Fruit fly (Drosophila melanogaster) whole organism, embryonic: ENCODE measurements around the gene CG33641.

Experiments
- CG10147 ChIP-seq: fragments of 200-800 bp; sonication (Bioruptor generic); optimal IDR thresholded peaks from 2 replicates; lab custom pipeline; 2019; ENCODE audit warnings: missing biosample characterization, mild to moderate bottlenecking, missing genetic modification characterization, moderate library complexity
- CG11085 ChIP-seq: fragments of 200-800 bp; sonication (Bioruptor generic); IDR thresholded peaks from 2 replicates; pipeline ENCODE4 v1.3.6; 2022; ENCODE audit warnings: missing biosample characterization, missing genetic modification characterization
- CG11560 ChIP-seq: fragments of 200-800 bp; sonication (Bioruptor generic); IDR thresholded peaks from 3 replicates; pipeline ENCODE4 v1.3.6; 2022; ENCODE audit warnings: missing biosample characterization, missing genetic modification characterization
- CG12769 ChIP-seq: fragments of 200-800 bp; sonication (Bioruptor generic); optimal IDR thresholded peaks from 2 replicates; lab custom pipeline; 2019; ENCODE audit warnings: missing biosample characterization, mild to moderate bottlenecking, missing genetic modification characterization, moderate library complexity
- CG13424 ChIP-seq: fragments of 200-800 bp; sonication (Bioruptor generic); optimal IDR thresholded peaks from 2 replicates; lab custom pipeline; 2019; ENCODE audit warnings: missing biosample characterization, mild to moderate bottlenecking, missing genetic modification characterization, moderate library complexity
- CG13624 ChIP-seq: fragments of 200-800 bp; sonication (Bioruptor generic); optimal IDR thresholded peaks from 2 replicates; lab custom pipeline; 2016; ENCODE audit warnings: missing biosample characterization, missing genetic modification characterization
- CG15011 ChIP-seq: fragments of 200-800 bp; sonication (Bioruptor generic); optimal IDR thresholded peaks from 3 replicates; lab custom pipeline; 2018; ENCODE audit warnings: missing biosample characterization, mild to moderate bottlenecking, missing genetic modification characterization
- CG15696 ChIP-seq: fragments of 200-800 bp; sonication (Bioruptor generic); optimal IDR thresholded peaks from 2 replicates; lab custom pipeline; 2019; ENCODE audit warnings: missing biosample characterization, mild to moderate bottlenecking, missing genetic modification characterization, moderate library complexity
- CG1602 ChIP-seq: fragments of 200-800 bp; sonication (Bioruptor generic); optimal IDR thresholded peaks from 3 replicates; lab custom pipeline; 2016; ENCODE audit warnings: missing biosample characterization, missing genetic modification characterization
- CG17186 ChIP-seq: fragments of 200-800 bp; sonication (Bioruptor generic); optimal IDR thresholded peaks from 3 replicates; lab custom pipeline; 2017; ENCODE audit warnings: missing biosample characterization, missing genetic modification reagents, missing genetic modification characterization
- CG17385 ChIP-seq: fragments of 200-800 bp; sonication (Bioruptor generic); optimal IDR thresholded peaks from 3 replicates; lab custom pipeline; 2018; ENCODE audit warnings: missing biosample characterization, mild to moderate bottlenecking, missing genetic modification characterization
- CG2120 ChIP-seq: fragments of 200-800 bp; sonication (Bioruptor generic); optimal IDR thresholded peaks from 3 replicates; lab custom pipeline; 2016; ENCODE audit warnings: missing biosample characterization, missing genetic modification characterization
- CG2202 ChIP-seq: fragments of 200-800 bp; sonication (Bioruptor generic); optimal IDR thresholded peaks from 2 replicates; lab custom pipeline; 2018; ENCODE audit warnings: missing biosample characterization, mild to moderate bottlenecking, missing genetic modification characterization
- CG30020 ChIP-seq: fragments of 200-800 bp; optimal IDR thresholded peaks from 2 replicates; lab custom pipeline; 2019; ENCODE audit warnings: missing biosample characterization, mild to moderate bottlenecking, missing genetic modification characterization, moderate library complexity
- CG34224 ChIP-seq: fragments of 200-800 bp; sonication (Bioruptor generic); IDR thresholded peaks from 3 replicates; pipeline ENCODE4 v1.3.6; 2022; ENCODE audit warnings: missing biosample characterization, missing genetic modification characterization; ENCODE audit not compliant: partially characterized antibody
- CG3847 ChIP-seq: fragments of 200-800 bp; sonication (Bioruptor generic); IDR thresholded peaks from 2 replicates; pipeline ENCODE4 v1.3.6; 2022; ENCODE audit warnings: missing biosample characterization, missing genetic modification characterization
- CG42726 ChIP-seq: fragments of 200-800 bp; sonication (Bioruptor generic); IDR thresholded peaks from 2 replicates; pipeline ENCODE4 v1.3.6; 2022; ENCODE audit warnings: missing biosample characterization, missing genetic modification characterization; ENCODE audit not compliant: partially characterized antibody
- CG5245 ChIP-seq: fragments of 200-800 bp; sonication (Bioruptor generic); optimal IDR thresholded peaks from 3 replicates; lab custom pipeline; 2016; ENCODE audit warnings: missing biosample characterization, missing genetic modification characterization
- CG7786 ChIP-seq: fragments of 200-800 bp; sonication (Bioruptor generic); optimal IDR thresholded peaks from 2 replicates; lab custom pipeline; 2016; ENCODE audit warnings: missing biosample characterization, missing genetic modification characterization
- CG8765 ChIP-seq: fragments of 200-800 bp; sonication (Bioruptor generic); IDR thresholded peaks from 2 replicates; pipeline ENCODE4 v1.3.6; 2022; ENCODE audit warnings: missing biosample characterization, missing genetic modification characterization
- CG9727 ChIP-seq: fragments of 200-800 bp; sonication (Bioruptor generic); optimal IDR thresholded peaks from 3 replicates; lab custom pipeline; 2017; ENCODE audit warnings: missing biosample characterization, mild to moderate bottlenecking, missing genetic modification characterization
- Gug ChIP-seq: fragments of 200-800 bp; sonication (Bioruptor generic); IDR thresholded peaks from 4 replicates; pipeline ENCODE4 v1.3.6; 2022; ENCODE audit warnings: missing biosample characterization, missing genetic modification characterization
- H15 ChIP-seq: fragments of 200-800 bp; sonication (Bioruptor generic); IDR thresholded peaks from 3 replicates; pipeline ENCODE4 v1.3.6; 2022; ENCODE audit warnings: missing biosample characterization, missing genetic modification characterization
- H2.0 ChIP-seq: fragments of 200-800 bp; sonication (Bioruptor generic); IDR thresholded peaks from 2 replicates; pipeline ENCODE4 v1.3.6; 2022; ENCODE audit warnings: missing biosample characterization, missing genetic modification characterization
- HLH3B ChIP-seq: fragments of 200-800 bp; sonication (Bioruptor generic); IDR thresholded peaks from 2 replicates; pipeline ENCODE4 v1.3.6; 2022; ENCODE audit warnings: missing biosample characterization, missing genetic modification characterization
- Lhr ChIP-seq: fragments of 200-800 bp; sonication (Bioruptor generic); optimal IDR thresholded peaks from 3 replicates; lab custom pipeline; 2017; ENCODE audit warnings: mild to moderate bottlenecking, missing biosample characterization, missing genetic modification reagents, missing genetic modification characterization
- Oaz ChIP-seq: fragments of 200-800 bp; sonication (Bioruptor generic); IDR thresholded peaks from 2 replicates; pipeline ENCODE4 v1.3.6; 2022; ENCODE audit warnings: missing biosample characterization, missing genetic modification characterization
- Optix ChIP-seq: fragments of 200-800 bp; sonication (Bioruptor generic); IDR thresholded peaks from 3 replicates; pipeline ENCODE4 v1.3.6; 2022; ENCODE audit warnings: missing biosample characterization, missing genetic modification characterization
- PHDP ChIP-seq: fragments of 200-800 bp; sonication (Bioruptor generic); optimal IDR thresholded peaks from 3 replicates; lab custom pipeline; 2018; ENCODE audit warnings: missing biosample characterization, mild to moderate bottlenecking, missing genetic modification characterization, moderate library complexity
- Poxn ChIP-seq: fragments of 200-800 bp; sonication (Bioruptor generic); IDR thresholded peaks from 2 replicates; pipeline ENCODE4 v1.3.6; 2022; ENCODE audit warnings: missing biosample characterization, missing genetic modification characterization
- Scr ChIP-seq: fragments of 200-800 bp; sonication (Bioruptor generic); IDR thresholded peaks from 2 replicates; pipeline ENCODE4 v1.3.6; 2022; ENCODE audit warnings: missing biosample characterization, missing genetic modification characterization; ENCODE audit not compliant: partially characterized antibody
- Sin3A ChIP-seq: fragments of >200 bp; optimal IDR thresholded peaks from 2 replicates; lab custom pipeline; 2018
- Taf1 ChIP-seq: fragments of 200-800 bp; sonication (Bioruptor generic); IDR thresholded peaks from 2 replicates; pipeline ENCODE4 v1.3.6; 2022; ENCODE audit warnings: missing biosample characterization, missing genetic modification characterization
- YL-1 ChIP-seq: fragments of 200-800 bp; sonication (Bioruptor generic); optimal IDR thresholded peaks from 3 replicates; lab custom pipeline; 2017; ENCODE audit warnings: missing biosample characterization, mild to moderate bottlenecking, missing genetic modification characterization
- ato ChIP-seq: fragments of 200-800 bp; sonication (Bioruptor generic); IDR thresholded peaks from 2 replicates; pipeline ENCODE4 v1.3.6; 2022; ENCODE audit warnings: missing biosample characterization, missing genetic modification characterization; ENCODE audit not compliant: partially characterized antibody
- az2 ChIP-seq: fragments of 200-800 bp; sonication (Bioruptor generic); optimal IDR thresholded peaks from 3 replicates; lab custom pipeline; 2016; ENCODE audit warnings: missing biosample characterization, missing genetic modification characterization
- bigmax ChIP-seq: fragments of 200-800 bp; sonication (Bioruptor generic); optimal IDR thresholded peaks from 2 replicates; lab custom pipeline; 2018; ENCODE audit warnings: missing biosample characterization, mild to moderate bottlenecking, missing genetic modification characterization
- disco-r ChIP-seq: fragments of 200-800 bp; sonication (Bioruptor generic); optimal IDR thresholded peaks from 2 replicates; lab custom pipeline; 2016; ENCODE audit warnings: missing biosample characterization, missing genetic modification characterization
- ems ChIP-seq: fragments of 200-800 bp; sonication (Bioruptor generic); optimal IDR thresholded peaks from 3 replicates; lab custom pipeline; 2016; ENCODE audit warnings: missing biosample characterization, missing genetic modification characterization
- eve ChIP-seq, 2 experiments: fragments of >200 bp; optimal IDR thresholded peaks; 2 replicates each; lab custom pipeline; 2017; ENCODE audit warnings: missing biosample characterization in 2 of 2, missing genetic modification characterization in 2 of 2
- fu2 ChIP-seq: fragments of 200-800 bp; sonication (Bioruptor generic); optimal IDR thresholded peaks from 2 replicates; lab custom pipeline; 2016; ENCODE audit warnings: missing biosample characterization, missing genetic modification characterization
- inv ChIP-seq: fragments of 200-800 bp; sonication (Bioruptor generic); IDR thresholded peaks from 2 replicates; pipeline ENCODE4 v1.3.6; 2022; ENCODE audit warnings: missing biosample characterization, missing genetic modification characterization; ENCODE audit not compliant: partially characterized antibody
- ken ChIP-seq: fragments of 200-800 bp; sonication (Bioruptor generic); IDR thresholded peaks from 3 replicates; pipeline ENCODE4 v1.3.6; 2022; ENCODE audit warnings: missing biosample characterization, missing genetic modification characterization
- luna ChIP-seq: fragments of 200-800 bp; sonication (Bioruptor generic); optimal IDR thresholded peaks from 2 replicates; lab custom pipeline; 2016; ENCODE audit warnings: missing biosample characterization, missing genetic modification characterization
- peb ChIP-seq: fragments of 200-800 bp; sonication (Bioruptor generic); IDR thresholded peaks from 2 replicates; pipeline ENCODE4 v1.3.6; 2022; ENCODE audit warnings: missing biosample characterization, missing genetic modification characterization
- ro ChIP-seq: fragments of 200-800 bp; sonication (Bioruptor generic); IDR thresholded peaks from 2 replicates; pipeline ENCODE4 v1.3.6; 2022; ENCODE audit warnings: missing biosample characterization, missing genetic modification characterization
- tgo ChIP-seq: fragments of 200-800 bp; sonication (Bioruptor generic); IDR thresholded peaks from 3 replicates; pipeline ENCODE4 v1.3.6; 2022; ENCODE audit warnings: missing biosample characterization, missing genetic modification characterization
- usp ChIP-seq: fragments of >200 bp; optimal IDR thresholded peaks from 2 replicates; lab custom pipeline; 2017; ENCODE audit warnings: missing biosample characterization, missing genetic modification characterization
- wek ChIP-seq: fragments of 200-800 bp; sonication (Bioruptor generic); optimal IDR thresholded peaks from 3 replicates; lab custom pipeline; 2018; ENCODE audit warnings: missing biosample characterization, mild to moderate bottlenecking, missing genetic modification characterization, moderate library complexity
- z ChIP-seq: fragments of 200-800 bp; sonication (Bioruptor generic); IDR thresholded peaks from 3 replicates; pipeline ENCODE4 v1.3.6; 2022; ENCODE audit warnings: missing biosample characterization, missing genetic modification characterization

The CG33641 gene

DNA sequence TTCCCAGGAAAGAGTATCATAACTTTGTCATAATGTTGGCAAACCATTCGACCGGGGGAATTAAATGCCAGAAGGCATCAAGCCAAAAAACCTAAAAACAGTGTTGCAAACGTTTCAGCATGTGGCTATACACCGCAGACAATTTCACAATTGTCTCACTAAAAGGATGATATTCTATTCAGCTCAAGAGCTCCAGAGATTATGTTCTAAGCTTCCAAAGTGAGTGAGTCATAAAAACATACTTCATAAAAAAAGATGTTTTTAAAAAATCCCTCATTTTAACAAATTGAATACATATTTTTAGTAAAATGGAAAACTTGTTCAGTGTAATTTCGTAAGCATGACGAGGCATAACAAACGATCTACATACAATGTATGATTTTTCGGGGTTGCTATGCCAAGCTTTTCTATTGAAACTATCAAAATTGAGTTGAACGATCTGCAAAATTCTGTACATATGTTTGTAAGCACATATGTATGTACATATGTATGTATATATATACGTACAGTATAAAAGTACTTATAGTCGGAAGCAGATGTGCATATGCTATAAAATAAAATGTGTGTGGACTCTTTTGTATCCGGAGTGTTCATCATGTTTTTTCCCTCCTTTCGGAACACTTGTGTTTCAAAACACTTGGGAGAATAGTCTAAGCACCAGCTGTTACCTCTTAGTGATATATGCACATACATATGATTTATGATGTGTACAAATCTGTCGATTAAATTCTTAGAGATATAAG is 13.7 kb upstream of the CG33641 start (continued):
- TF ChIP-seq fu2 (GFP tag; lab: Kevin White, UChicago) (peak; percentile 9), CG42726 (GFP tag; lab: Robert Waterston, UW) (no peak), CG5245 (GFP tag; lab: Kevin White, UChicago) (peak; percentile 61), wek (no peak), CG17186 (GFP tag; lab: Kevin White, UChicago) (peak; percentile 31), ro (GFP tag; lab: Robert Waterston, UW) (no peak), z (GFP tag; lab: Robert Waterston, UW) (0 out of 3 replicates have a peak, but pooled peaks have one; percentile 47), inv (GFP tag; lab: Robert Waterston, UW) (no peak), CG11560 (tag; lab: Robert Waterston, UW) (no peak), CG3847 (GFP tag; lab: Robert Waterston, UW) (peak; percentile 40), Taf1 (GFP tag; lab: Robert Waterston, UW) (peak; percentile 23; the same call in 1 of the 2 replicates), disco-r (peak; percentile 71), luna (no peak), CG8765 (GFP tag; lab: Robert Waterston, UW) (peak; percentile 73), HLH3B (GFP tag; lab: Robert Waterston, UW) (peak; percentile 68; the same call in 1 of the 2 replicates), az2 (peak; percentile 78), CG1602 (GFP tag; lab: Kevin White, UChicago) (peak; percentile 50), Scr (no peak), CG11085 (GFP tag; lab: Robert Waterston, UW) (peak; percentile 59), ems (GFP tag; lab: Kevin White, UChicago) (peak; percentile 82), Lhr (GFP tag; lab: Kevin White, UChicago) (no peak), tgo (peak; percentile 60; the same call in 2 of the 3 replicates), ken (no peak), usp (GFP tag; lab: Kevin White, UChicago) (no peak), eve (GFP tag; optimal IDR thresholded peaks at IDR 0.05; lab: Kevin White, UChicago) (peak in 1 of 2 experiments; percentile 71), Sin3A (lab: Kevin White, UChicago) (no peak), Gug (GFP tag; lab: Robert Waterston, UW) (peak; percentile 69), Optix (GFP tag; lab: Robert Waterston, UW) (peak; percentile 48; the same call in 1 of the 3 replicates), CG2120 (peak; percentile 65), CG13624 (GFP tag; lab: Kevin White, UChicago) (peak; percentile 90), CG13424 (tag; lab: Kevin White, UChicago) (peak; percentile 45), Oaz (no peak), peb (GFP tag; lab: Robert Waterston, UW) (peak; percentile 59), CG10147 (GFP tag; lab: Kevin White, UChicago) (peak; percentile 64), CG7786 (GFP tag; lab: Kevin White, UChicago) (peak; percentile 50), CG2202 (tag; lab: Kevin White, UChicago) (no peak), PHDP (tag; lab: Kevin White, UChicago) (peak; percentile 61), H15 (GFP tag; lab: Robert Waterston, UW) (peak; percentile 75), CG30020 (no peak), CG34224 (GFP tag; lab: Robert Waterston, UW) (no peak), CG9727 (GFP tag; lab: Kevin White, UChicago) (peak; percentile 88), CG17385 (GFP tag; lab: Kevin White, UChicago) (peak; percentile 2), CG15011 (GFP tag; lab: Kevin White, UChicago) (peak; percentile 69), CG15696 (tag; lab: Kevin White, UChicago) (peak; percentile 48), bigmax (GFP tag; lab: Kevin White, UChicago) (no peak), ato (GFP tag; lab: Robert Waterston, UW) (no peak), Poxn (peak; percentile 51; the same call in 1 of the 2 replicates), YL-1 (GFP tag; lab: Kevin White, UChicago) (no peak), H2.0 (GFP tag; lab: Robert Waterston, UW) (peak; percentile 67), CG12769 (no peak)
